Worm (Caenorhabditis elegans) whole organism, midembryonic: ENCODE results near the gene qui-1.

Experiments used
- cog-1 ChIP-seq: sonication (generic microtip); optimal IDR thresholded peaks from 2 replicates; lab custom pipeline; 2016; ENCODE audit warnings: missing genetic modification characterization, missing compliant biosample characterization
- flt-1 ChIP-seq: fragments of 200-800 bp; sonication (Bioruptor generic); IDR thresholded peaks from 2 replicates; pipeline ENCODE4 v1.3.6; 2022; ENCODE audit warnings: missing genetic modification characterization, missing compliant biosample characterization
- klf-2 ChIP-seq: fragments of 200-800 bp; sonication (Bioruptor generic); conservative IDR thresholded peaks from 2 replicates; pipeline ENCODE4 v1.3.6; 2022; ENCODE audit warnings: missing genetic modification reagents, missing genetic modification characterization, missing compliant biosample characterization
- med-1 ChIP-seq: sonication (generic microtip); optimal IDR thresholded peaks from 2 replicates; lab custom pipeline; 2017; ENCODE audit warnings: missing genetic modification characterization, mild to moderate bottlenecking, missing compliant biosample characterization, antibody characterized with exemption, missing genetic modification reagents; ENCODE audit not compliant: insufficient read depth
- tab-1 ChIP-seq: fragments of 200-800 bp; sonication (Bioruptor generic); IDR thresholded peaks from 2 replicates; pipeline ENCODE4 v1.3.6; 2022; ENCODE audit warnings: missing genetic modification characterization, missing compliant biosample characterization
- ztf-29 ChIP-seq: fragments of 200-800 bp; sonication (Bioruptor generic); IDR thresholded peaks from 2 replicates; pipeline ENCODE4 v1.3.6; 2022; ENCODE audit warnings: missing genetic modification reagents, missing genetic modification characterization, missing compliant biosample characterization

DNA sequence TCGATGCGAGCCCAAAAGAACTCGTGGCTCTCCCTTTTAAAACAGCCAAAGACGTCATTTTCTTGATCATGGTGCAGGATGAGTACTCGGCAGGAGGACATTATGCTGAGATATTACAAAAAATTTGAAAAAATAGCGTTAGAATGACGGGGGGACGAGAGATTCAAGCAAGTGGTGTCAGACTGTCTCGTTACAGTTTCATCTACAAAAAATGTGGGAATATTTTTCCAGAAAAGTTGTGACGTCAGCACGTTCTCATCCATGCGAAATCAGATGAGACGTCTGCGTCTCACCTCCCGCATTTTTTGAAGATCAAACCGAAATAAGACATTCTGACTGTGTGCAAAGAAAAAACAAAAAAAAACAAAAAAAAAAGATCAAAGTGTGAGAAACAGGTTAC is 21.5 kb upstream of the qui-1 start, which contains the start of gene rsd-2:
- TF ChIP-seq klf-2 (GFP tag; lab: Robert Waterston, UW) (no peak), cog-1 (tag; lab: Kevin White, UChicago) (no peak), tab-1 (GFP tag; lab: Robert Waterston, UW) (no peak), flt-1 (GFP tag; lab: Robert Waterston, UW) (no peak), med-1 (GFP tag; lab: Kevin White, UChicago) (no peak), ztf-29 (GFP tag; lab: Robert Waterston, UW) (no peak)
